Fruit fly (Drosophila melanogaster) whole organism, embryonic: ENCODE measurements around the gene Pgls.

Source experiments
- B-H2 ChIP-seq: fragments of 200-800 bp; sonication (Bioruptor generic); optimal IDR thresholded peaks from 2 replicates; lab custom pipeline; 2018; ENCODE audit warnings: missing biosample characterization, mild to moderate bottlenecking, missing genetic modification characterization
- CG11093 ChIP-seq: fragments of 200-800 bp; sonication (Bioruptor generic); IDR thresholded peaks from 3 replicates; pipeline ENCODE4 v1.3.6; 2022; ENCODE audit warnings: missing biosample characterization, missing genetic modification characterization
- CG12071 ChIP-seq: fragments of 200-800 bp; sonication (Bioruptor generic); optimal IDR thresholded peaks from 3 replicates; lab custom pipeline; 2018; ENCODE audit warnings: missing biosample characterization, mild to moderate bottlenecking, missing genetic modification characterization
- CG12236 ChIP-seq: fragments of 200-800 bp; sonication (Bioruptor generic); optimal IDR thresholded peaks from 2 replicates; lab custom pipeline; 2016; ENCODE audit warnings: missing biosample characterization, missing genetic modification characterization
- CG12659 ChIP-seq: fragments of 200-800 bp; sonication (Bioruptor generic); optimal IDR thresholded peaks from 3 replicates; lab custom pipeline; 2017; ENCODE audit warnings: mild to moderate bottlenecking, missing biosample characterization, missing genetic modification reagents, missing genetic modification characterization
- CG14965 ChIP-seq: fragments of 200-800 bp; sonication (Bioruptor generic); optimal IDR thresholded peaks from 2 replicates; lab custom pipeline; 2016; ENCODE audit warnings: missing biosample characterization, missing genetic modification characterization, borderline replicate concordance
- CG15011 ChIP-seq: fragments of 200-800 bp; sonication (Bioruptor generic); optimal IDR thresholded peaks from 3 replicates; lab custom pipeline; 2018; ENCODE audit warnings: missing biosample characterization, mild to moderate bottlenecking, missing genetic modification characterization
- CG15479 ChIP-seq: fragments of 200-800 bp; sonication (Bioruptor generic); optimal IDR thresholded peaks from 3 replicates; lab custom pipeline; 2019; ENCODE audit warnings: missing biosample characterization, mild to moderate bottlenecking, missing genetic modification characterization, moderate library complexity
- CG15514 ChIP-seq: fragments of 200-800 bp; sonication (Bioruptor generic); optimal IDR thresholded peaks from 3 replicates; lab custom pipeline; 2017; ENCODE audit warnings: missing biosample characterization, missing genetic modification characterization, mild to moderate bottlenecking, moderate library complexity, missing genetic modification reagents
- CG1603 ChIP-seq: fragments of 200-800 bp; sonication (Bioruptor generic); optimal IDR thresholded peaks from 2 replicates; lab custom pipeline; 2019; ENCODE audit warnings: missing biosample characterization, mild to moderate bottlenecking, missing genetic modification characterization, moderate library complexity
- CG2678 ChIP-seq: fragments of 200-800 bp; sonication (Bioruptor generic); optimal IDR thresholded peaks from 3 replicates; lab custom pipeline; 2019; ENCODE audit warnings: missing biosample characterization, mild to moderate bottlenecking, missing genetic modification characterization, moderate library complexity
- CG3847 ChIP-seq: fragments of 200-800 bp; sonication (Bioruptor generic); IDR thresholded peaks from 2 replicates; pipeline ENCODE4 v1.3.6; 2022; ENCODE audit warnings: missing biosample characterization, missing genetic modification characterization
- CG3995 ChIP-seq: fragments of 200-800 bp; sonication (Bioruptor generic); optimal IDR thresholded peaks from 3 replicates; lab custom pipeline; 2016; ENCODE audit warnings: missing biosample characterization, missing genetic modification characterization
- CG4328 ChIP-seq: fragments of 200-800 bp; sonication (Bioruptor generic); optimal IDR thresholded peaks from 3 replicates; lab custom pipeline; 2017; ENCODE audit warnings: missing biosample characterization, missing genetic modification reagents, missing genetic modification characterization
- CG9876 ChIP-seq: fragments of 200-800 bp; sonication (Bioruptor generic); optimal IDR thresholded peaks from 2 replicates; lab custom pipeline; 2016; ENCODE audit warnings: missing biosample characterization, missing genetic modification characterization
- CHES-1-like ChIP-seq: fragments of 200-800 bp; sonication (Bioruptor generic); optimal IDR thresholded peaks from 2 replicates; lab custom pipeline; 2016; ENCODE audit warnings: missing biosample characterization, missing genetic modification characterization
- Camta ChIP-seq: fragments of 200-800 bp; sonication (Bioruptor generic); optimal IDR thresholded peaks from 2 replicates; lab custom pipeline; 2016; ENCODE audit warnings: missing biosample characterization, missing genetic modification characterization
- Dek ChIP-seq: fragments of 200-800 bp; sonication (Bioruptor generic); optimal IDR thresholded peaks from 3 replicates; lab custom pipeline; 2019; ENCODE audit warnings: missing biosample characterization, mild to moderate bottlenecking, missing genetic modification characterization, moderate library complexity
- Dip3 ChIP-seq: fragments of 200-800 bp; sonication (Bioruptor generic); optimal IDR thresholded peaks from 3 replicates; lab custom pipeline; 2016; ENCODE audit warnings: missing biosample characterization, missing genetic modification characterization
- Dll ChIP-seq: fragments of 200-800 bp; sonication (Bioruptor generic); IDR thresholded peaks from 4 replicates; pipeline ENCODE4 v1.3.6; 2022; ENCODE audit warnings: missing biosample characterization, missing genetic modification characterization; ENCODE audit not compliant: partially characterized antibody
- E2f2 ChIP-seq: fragments of 200-800 bp; sonication (Bioruptor generic); IDR thresholded peaks from 2 replicates; pipeline ENCODE4 v1.3.6; 2022; ENCODE audit warnings: missing biosample characterization, missing genetic modification characterization
- H2.0 ChIP-seq: fragments of 200-800 bp; sonication (Bioruptor generic); IDR thresholded peaks from 2 replicates; pipeline ENCODE4 v1.3.6; 2022; ENCODE audit warnings: missing biosample characterization, missing genetic modification characterization
- Mad ChIP-seq: fragments of 200-800 bp; sonication (Bioruptor generic); optimal IDR thresholded peaks from 2 replicates; lab custom pipeline; 2016; ENCODE audit warnings: missing biosample characterization, missing genetic modification characterization
- Med ChIP-seq: fragments of 200-800 bp; sonication (Bioruptor generic); peaks from one replicate; lab custom pipeline; 2016; ENCODE audit warnings: missing biosample characterization, missing genetic modification characterization, mild to moderate bottlenecking, inconsistent platforms, moderate library complexity
- Opbp ChIP-seq: fragments of 200-800 bp; sonication (Bioruptor generic); IDR thresholded peaks from 3 replicates; pipeline ENCODE4 v1.3.6; 2022; ENCODE audit warnings: missing biosample characterization, missing genetic modification characterization; ENCODE audit not compliant: partially characterized antibody
- PHDP ChIP-seq: fragments of 200-800 bp; sonication (Bioruptor generic); optimal IDR thresholded peaks from 3 replicates; lab custom pipeline; 2018; ENCODE audit warnings: missing biosample characterization, mild to moderate bottlenecking, missing genetic modification characterization, moderate library complexity
- Taf1 ChIP-seq: fragments of 200-800 bp; sonication (Bioruptor generic); IDR thresholded peaks from 2 replicates; pipeline ENCODE4 v1.3.6; 2022; ENCODE audit warnings: missing biosample characterization, missing genetic modification characterization
- Tbp ChIP-seq: fragments of >200 bp; optimal IDR thresholded peaks from 2 replicates; lab custom pipeline; 2018; ENCODE audit warnings: missing biosample characterization, missing genetic modification characterization
- bbx ChIP-seq: fragments of 200-800 bp; sonication (Bioruptor generic); IDR thresholded peaks from 2 replicates; pipeline ENCODE4 v1.3.6; 2022; ENCODE audit warnings: missing biosample characterization, missing genetic modification characterization; ENCODE audit not compliant: partially characterized antibody
- chif ChIP-seq, 2 experiments: fragments of 200-800 bp; sonication (Bioruptor generic); optimal IDR thresholded peaks; 3 replicates each; lab custom pipeline; 2016; ENCODE audit warnings: missing biosample characterization in 2 of 2, missing genetic modification characterization in 2 of 2
- chm ChIP-seq: fragments of 200-800 bp; sonication (Bioruptor generic); IDR thresholded peaks from 2 replicates; pipeline ENCODE4 v1.3.6; 2022; ENCODE audit warnings: missing biosample characterization, missing genetic modification characterization
- crp ChIP-seq, 2 experiments: fragments of 200-800 bp; sonication (Bioruptor generic); optimal IDR thresholded peaks; 2 replicates in 1 of 2; 3 replicates in 1 of 2; lab custom pipeline; 2017; ENCODE audit warnings: missing biosample characterization in 2 of 2, missing genetic modification characterization in 2 of 2, mild to moderate bottlenecking in 1 of 2, moderate library complexity in 1 of 2
- dmrt99B ChIP-seq: fragments of 200-800 bp; sonication (Bioruptor generic); optimal IDR thresholded peaks from 2 replicates; lab custom pipeline; 2018; ENCODE audit warnings: missing biosample characterization, mild to moderate bottlenecking, missing genetic modification characterization, moderate library complexity
- exex ChIP-seq: fragments of 200-800 bp; sonication (Bioruptor generic); optimal IDR thresholded peaks from 4 replicates; lab custom pipeline; 2018; ENCODE audit warnings: missing biosample characterization, mild to moderate bottlenecking, missing genetic modification characterization, moderate library complexity
- gcm ChIP-seq: fragments of 200-800 bp; sonication (Bioruptor generic); optimal IDR thresholded peaks from 2 replicates; lab custom pipeline; 2019; ENCODE audit warnings: missing biosample characterization, mild to moderate bottlenecking, missing genetic modification characterization, moderate library complexity
- grn ChIP-seq: fragments of 200-800 bp; sonication (Bioruptor generic); optimal IDR thresholded peaks from 3 replicates; lab custom pipeline; 2017; ENCODE audit warnings: missing biosample characterization, missing genetic modification characterization
- gro ChIP-seq: fragments of 200-800 bp; sonication (Bioruptor generic); optimal IDR thresholded peaks from 2 replicates; lab custom pipeline; 2016; ENCODE audit warnings: missing biosample characterization, missing genetic modification characterization
- hbn ChIP-seq: fragments of 200-800 bp; sonication (Bioruptor generic); IDR thresholded peaks from 2 replicates; pipeline ENCODE4 v1.3.6; 2022; ENCODE audit warnings: missing biosample characterization, missing genetic modification characterization; ENCODE audit not compliant: partially characterized antibody
- inv ChIP-seq: fragments of 200-800 bp; sonication (Bioruptor generic); IDR thresholded peaks from 2 replicates; pipeline ENCODE4 v1.3.6; 2022; ENCODE audit warnings: missing biosample characterization, missing genetic modification characterization; ENCODE audit not compliant: partially characterized antibody
- jumu ChIP-seq: fragments of 200-800 bp; sonication (Bioruptor generic); optimal IDR thresholded peaks from 3 replicates; lab custom pipeline; 2016; ENCODE audit warnings: missing biosample characterization, missing genetic modification characterization
- nerfin-1 ChIP-seq: fragments of 200-800 bp; sonication (Bioruptor generic); optimal IDR thresholded peaks from 3 replicates; lab custom pipeline; 2019; ENCODE audit warnings: missing biosample characterization, mild to moderate bottlenecking, missing genetic modification characterization, moderate library complexity
- schlank ChIP-seq: fragments of 200-800 bp; sonication (Bioruptor generic); optimal IDR thresholded peaks from 2 replicates; lab custom pipeline; 2018; ENCODE audit warnings: missing biosample characterization, mild to moderate bottlenecking, missing genetic modification characterization
- sens ChIP-seq: fragments of 200-800 bp; sonication (Bioruptor generic); peaks from one replicate; lab custom pipeline; 2016; ENCODE audit warnings: missing biosample characterization, missing genetic modification characterization
- sob ChIP-seq: fragments of 200-800 bp; sonication (Bioruptor generic); IDR thresholded peaks from 2 replicates; pipeline ENCODE4 v1.3.6; 2022; ENCODE audit warnings: missing biosample characterization, missing genetic modification characterization
- stwl ChIP-seq: fragments of 200-800 bp; sonication (Bioruptor generic); optimal IDR thresholded peaks from 3 replicates; lab custom pipeline; 2018; ENCODE audit warnings: missing biosample characterization, mild to moderate bottlenecking, missing genetic modification characterization, moderate library complexity
- sug ChIP-seq: fragments of 200-800 bp; optimal IDR thresholded peaks from 2 replicates; lab custom pipeline; 2019; ENCODE audit warnings: missing biosample characterization, mild to moderate bottlenecking, missing genetic modification characterization, moderate library complexity
- tup ChIP-seq: fragments of 200-800 bp; sonication (Bioruptor generic); optimal IDR thresholded peaks from 2 replicates; lab custom pipeline; 2016; ENCODE audit warnings: missing biosample characterization, mild to moderate bottlenecking, missing genetic modification characterization, moderate library complexity
- twi ChIP-seq: fragments of 200-800 bp; optimal IDR thresholded peaks from 2 replicates; lab custom pipeline; 2019; ENCODE audit warnings: missing biosample characterization, mild to moderate bottlenecking, missing genetic modification characterization, moderate library complexity

The Pgls gene

DNA sequence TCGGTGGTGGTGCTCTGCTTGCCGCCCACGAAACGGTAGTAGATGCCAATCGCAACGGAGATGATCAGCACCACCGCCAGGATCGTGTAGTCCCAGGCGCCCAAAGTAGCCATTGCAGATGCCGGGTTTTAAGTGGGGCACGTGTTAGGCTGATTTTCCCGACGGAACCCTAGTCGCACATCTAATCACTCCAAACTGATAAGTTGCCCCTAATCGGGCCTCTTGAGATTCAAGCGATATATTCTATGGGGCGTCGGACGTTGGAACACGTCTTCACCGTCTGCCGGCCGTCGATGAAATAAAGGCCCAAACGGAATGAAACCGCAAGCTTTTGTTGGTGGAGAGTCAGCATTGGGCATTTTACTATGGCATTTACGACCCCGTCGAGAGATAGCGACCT is 2.4 kb upstream of the Pgls start, which contains the start of gene CG32669 (continued):
- TF ChIP-seq nerfin-1 (tag; lab: Kevin White, UChicago) (no peak), grn (GFP tag; lab: Kevin White, UChicago) (peak; percentile 73), CG12071 (GFP tag; lab: Kevin White, UChicago) (no peak), gro (GFP tag; lab: Kevin White, UChicago) (no peak), CG15011 (GFP tag; lab: Kevin White, UChicago) (no peak), Tbp (GFP tag; lab: Kevin White, UChicago) (no peak), Camta (GFP tag; lab: Kevin White, UChicago) (no peak), Dek (tag; lab: Kevin White, UChicago) (no peak), CG11093 (GFP tag; lab: Robert Waterston, UW) (no peak), CG12236 (no peak), CG15514 (GFP tag; lab: Kevin White, UChicago) (no peak), gcm (GFP tag; lab: Kevin White, UChicago) (no peak), stwl (tag; lab: Kevin White, UChicago) (no peak), CG12659 (GFP tag; lab: Kevin White, UChicago) (no peak), twi (tag; lab: Kevin White, UChicago) (no peak), sug (tag; lab: Kevin White, UChicago) (peak; percentile 17), tup (GFP tag; lab: Kevin White, UChicago) (no peak), schlank (tag; lab: Kevin White, UChicago) (no peak), crp (GFP tag; optimal IDR thresholded peaks at IDR 0.05; lab: Kevin White, UChicago) (no peak), CG4328 (no peak), E2f2 (no peak), CG14965 (GFP tag; lab: Kevin White, UChicago) (no peak), PHDP (tag; lab: Kevin White, UChicago) (no peak), Taf1 (GFP tag; lab: Robert Waterston, UW) (no peak), exex (tag; lab: Kevin White, UChicago) (peak; percentile 69), dmrt99B (no peak), H2.0 (GFP tag; lab: Robert Waterston, UW) (no peak), CG3995 (GFP tag; lab: Kevin White, UChicago) (no peak), sob (no peak)
- TF ChIP-seq, all 482 proteins: peak for 7

DNA sequence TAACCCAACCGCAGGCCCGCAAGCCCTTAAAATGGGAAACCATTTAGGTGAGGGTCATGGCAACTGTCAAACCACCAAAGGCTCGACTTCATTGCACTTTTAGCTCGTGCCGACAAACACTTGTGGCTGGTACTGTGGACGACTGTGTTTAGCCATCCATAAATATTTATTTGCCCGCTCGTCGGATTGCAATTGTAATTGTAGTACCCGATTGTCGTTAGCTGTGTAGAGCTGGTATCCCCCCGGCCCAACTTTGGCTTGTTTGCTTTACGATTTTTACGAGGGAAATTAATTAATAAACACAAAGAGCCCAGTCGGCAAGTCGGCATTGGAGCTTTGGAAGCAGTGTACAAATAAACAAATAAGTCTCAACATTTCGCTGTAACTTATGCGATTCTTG is 2.0 kb upstream of the Pgls start:
- TF ChIP-seq jumu (GFP tag; lab: Kevin White, UChicago) (no peak), CG9876 (GFP tag; lab: Kevin White, UChicago) (no peak), sens (GFP tag; lab: Kevin White, UChicago) (peak; percentile 16), Med (peak; percentile 64), CG2678 (tag; lab: Kevin White, UChicago) (no peak)

DNA sequence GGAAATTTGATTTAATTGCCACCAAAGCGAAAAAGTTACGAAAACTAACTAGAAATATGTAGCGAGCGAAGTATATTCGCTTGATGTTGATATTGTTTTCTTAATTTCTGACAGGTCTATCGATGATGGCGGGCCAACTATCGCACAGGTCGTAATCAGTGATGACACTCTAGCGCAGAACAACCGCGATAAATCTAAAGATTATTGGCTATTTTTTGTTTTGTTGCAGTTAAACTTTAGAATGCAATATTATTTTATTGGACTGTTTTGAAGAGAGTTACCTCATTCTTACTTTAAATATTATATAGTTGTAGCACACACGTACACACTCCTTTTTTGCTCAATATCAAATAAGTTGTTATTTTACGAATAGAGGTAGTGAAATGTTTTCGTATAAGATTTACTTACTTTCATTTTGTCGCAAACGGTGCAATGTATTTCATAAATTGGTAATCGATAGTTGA is 234 bp upstream of the Pgls start, which contains the start of gene sbr:
Gene sbr (minus strand): TSS at position 121 of the 464 bp plus-strand sequence.
- TF ChIP-seq hbn (GFP tag; lab: Robert Waterston, UW) = peak; percentile 53; the same call in 1 of the 2 replicates
- TF ChIP-seq bbx (GFP tag; lab: Robert Waterston, UW) = 0 out of 2 replicates have a peak, but pooled peaks have one; percentile 38
- peak; percentile 78 for TF ChIP-seq inv (GFP tag; lab: Robert Waterston, UW)
- TF ChIP-seq Dip3 (GFP tag; lab: Kevin White, UChicago) = no peak
- no peak for TF ChIP-seq Mad
- TF ChIP-seq B-H2 (GFP tag; lab: Kevin White, UChicago) = peak; percentile 10
- TF ChIP-seq chm (GFP tag; lab: Robert Waterston, UW) = no peak
- TF ChIP-seq chif (GFP tag; optimal IDR thresholded peaks at IDR 0.05; lab: Kevin White, UChicago) = peak in 1 of 2 experiments; percentile 10
- peak; percentile 37 for TF ChIP-seq CG12659 (GFP tag; lab: Kevin White, UChicago)
- peak; percentile 79 for TF ChIP-seq Dll (GFP tag; lab: Robert Waterston, UW)
- peak; percentile 35; the same call in 1 of the 2 replicates for TF ChIP-seq CG3847
- peak; percentile 18 for TF ChIP-seq CG15479 (GFP tag; lab: Kevin White, UChicago)
- TF ChIP-seq Opbp (GFP tag; lab: Robert Waterston, UW) = peak; percentile 71; the same call in 2 of the 3 replicates
- TF ChIP-seq CHES-1-like (GFP tag; lab: Kevin White, UChicago) = peak; percentile 7
- TF ChIP-seq CG1603 (tag; lab: Kevin White, UChicago) = peak; percentile 13
